Fruit fly (Drosophila melanogaster) whole organism, prepupa: ENCODE results near the gene Smyd4-2.
A peak's percentile ranks its signal among the peaks of the same experiment; 100 is the strongest.

Experiments used
- CG10669 ChIP-seq: fragments of 200-800 bp; sonication (Bioruptor generic); optimal IDR thresholded peaks from 3 replicates; lab custom pipeline; 2018; ENCODE audit warnings: missing biosample characterization, mild to moderate bottlenecking, missing genetic modification characterization, moderate library complexity
- CG11294 ChIP-seq: fragments of 200-800 bp; sonication (Bioruptor generic); IDR thresholded peaks from 2 replicates; pipeline ENCODE4 v1.3.6; 2022; ENCODE audit warnings: missing biosample characterization, missing genetic modification characterization
- CG15336 ChIP-seq: fragments of 200-800 bp; sonication (Bioruptor generic); IDR thresholded peaks from 2 replicates; pipeline ENCODE4 v1.3.6; 2022; ENCODE audit warnings: missing biosample characterization, missing genetic modification characterization
- CG1621 ChIP-seq: fragments of 200-800 bp; sonication (Bioruptor generic); optimal IDR thresholded peaks from 3 replicates; lab custom pipeline; 2018; ENCODE audit warnings: missing biosample characterization, mild to moderate bottlenecking, missing genetic modification characterization
- CG31627 ChIP-seq: fragments of 200-800 bp; sonication (Bioruptor generic); optimal IDR thresholded peaks from 3 replicates; lab custom pipeline; 2016; ENCODE audit warnings: missing biosample characterization, missing genetic modification characterization
- CG34406 ChIP-seq: fragments of 200-800 bp; sonication (Bioruptor generic); optimal IDR thresholded peaks from 3 replicates; lab custom pipeline; 2016; ENCODE audit warnings: missing biosample characterization, missing genetic modification characterization
- CG3919 ChIP-seq: fragments of 200-800 bp; sonication (Bioruptor generic); optimal IDR thresholded peaks from 3 replicates; lab custom pipeline; 2016; ENCODE audit warnings: missing biosample characterization, missing genetic modification characterization
- CG4318 ChIP-seq: fragments of 200-800 bp; sonication (Bioruptor generic); optimal IDR thresholded peaks from 3 replicates; lab custom pipeline; 2017; ENCODE audit warnings: missing biosample characterization, mild to moderate bottlenecking, missing genetic modification characterization
- CG6163 ChIP-seq: fragments of 200-800 bp; sonication (Bioruptor generic); IDR thresholded peaks from 3 replicates; pipeline ENCODE4 v1.3.6; 2022; ENCODE audit warnings: missing biosample characterization, missing genetic modification characterization
- CG6792 ChIP-seq: fragments of 200-800 bp; sonication (Bioruptor generic); optimal IDR thresholded peaks from 3 replicates; lab custom pipeline; 2016; ENCODE audit warnings: missing biosample characterization, missing genetic modification characterization
- CG6854 ChIP-seq: fragments of 200-800 bp; sonication (Bioruptor generic); optimal IDR thresholded peaks from 2 replicates; lab custom pipeline; 2017; ENCODE audit warnings: missing biosample characterization, mild to moderate bottlenecking, missing genetic modification characterization
- CG7368 ChIP-seq: fragments of 200-800 bp; sonication (Bioruptor generic); optimal IDR thresholded peaks from 3 replicates; lab custom pipeline; 2016; ENCODE audit warnings: missing biosample characterization, missing genetic modification characterization
- Eip75B ChIP-seq: fragments of 200-800 bp; sonication (Bioruptor generic); optimal IDR thresholded peaks from 3 replicates; lab custom pipeline; 2016; ENCODE audit warnings: missing biosample characterization, missing genetic modification characterization
- Eip93F ChIP-seq: fragments of 200-800 bp; sonication (Bioruptor generic); optimal IDR thresholded peaks from 2 replicates; lab custom pipeline; 2016; ENCODE audit warnings: missing biosample characterization, mild to moderate bottlenecking, missing genetic modification characterization
- Ets21C ChIP-seq: fragments of 200-800 bp; sonication (Bioruptor generic); optimal IDR thresholded peaks from 3 replicates; lab custom pipeline; 2016; ENCODE audit warnings: missing biosample characterization, missing genetic modification characterization
- Ets96B ChIP-seq: fragments of 200-800 bp; optimal IDR thresholded peaks from 2 replicates; lab custom pipeline; 2019; ENCODE audit warnings: missing biosample characterization, mild to moderate bottlenecking, missing genetic modification characterization, moderate library complexity
- Gug ChIP-seq: fragments of 200-800 bp; sonication (Bioruptor generic); IDR thresholded peaks from 2 replicates; pipeline ENCODE4 v1.3.6; 2022; ENCODE audit warnings: missing biosample characterization, missing genetic modification characterization
- Lpt ChIP-seq: fragments of 200-800 bp; sonication (Bioruptor generic); optimal IDR thresholded peaks from 3 replicates; lab custom pipeline; 2016; ENCODE audit warnings: missing biosample characterization, missing genetic modification characterization
- OdsH ChIP-seq: fragments of 200-800 bp; sonication (Bioruptor generic); optimal IDR thresholded peaks from 3 replicates; lab custom pipeline; 2016; ENCODE audit warnings: missing biosample characterization, missing genetic modification characterization
- Smox ChIP-seq: fragments of 200-800 bp; sonication (Bioruptor generic); optimal IDR thresholded peaks from 3 replicates; lab custom pipeline; 2016; ENCODE audit warnings: missing biosample characterization, missing genetic modification characterization
- Sox102F ChIP-seq: fragments of 200-800 bp; sonication (Bioruptor generic); optimal IDR thresholded peaks from 2 replicates; lab custom pipeline; 2016; ENCODE audit warnings: missing biosample characterization, mild to moderate bottlenecking, missing genetic modification characterization
- Sox15 ChIP-seq: fragments of 200-800 bp; sonication (Bioruptor generic); optimal IDR thresholded peaks from 3 replicates; lab custom pipeline; 2016; ENCODE audit warnings: missing biosample characterization, missing genetic modification characterization
- achi ChIP-seq: fragments of 200-800 bp; sonication (Bioruptor generic); optimal IDR thresholded peaks from 3 replicates; lab custom pipeline; 2016; ENCODE audit warnings: missing biosample characterization, missing genetic modification characterization
- cyc ChIP-seq: fragments of 200-800 bp; sonication (Bioruptor generic); optimal IDR thresholded peaks from 3 replicates; lab custom pipeline; 2016; ENCODE audit warnings: missing biosample characterization, missing genetic modification characterization
- fd85E ChIP-seq: fragments of 200-800 bp; sonication (Bioruptor generic); optimal IDR thresholded peaks from 3 replicates; lab custom pipeline; 2016; ENCODE audit warnings: missing biosample characterization, missing genetic modification characterization
- fkh ChIP-seq: fragments of 200-800 bp; sonication (Bioruptor generic); optimal IDR thresholded peaks from 3 replicates; lab custom pipeline; 2017; ENCODE audit warnings: missing biosample characterization, mild to moderate bottlenecking, missing genetic modification characterization, moderate library complexity
- lz ChIP-seq: fragments of 200-800 bp; sonication (Bioruptor generic); optimal IDR thresholded peaks from 3 replicates; lab custom pipeline; 2016; ENCODE audit warnings: missing biosample characterization, missing genetic modification characterization
- salr ChIP-seq, 2 experiments: fragments of 200-800 bp; sonication (Bioruptor generic); optimal IDR thresholded peaks; 3 replicates each; lab custom pipeline; 2016 to 2018; ENCODE audit warnings: missing biosample characterization in 2 of 2, missing genetic modification characterization in 2 of 2, mild to moderate bottlenecking in 1 of 2
- spab ChIP-seq: fragments of 200-800 bp; sonication (Bioruptor generic); optimal IDR thresholded peaks from 2 replicates; lab custom pipeline; 2017; ENCODE audit warnings: missing biosample characterization, mild to moderate bottlenecking, missing genetic modification characterization, missing genetic modification reagents
- ss ChIP-seq, 2 experiments: fragments of 200-800 bp; sonication (Bioruptor generic); optimal IDR thresholded peaks; 2 replicates in 1 of 2; 3 replicates in 1 of 2; lab custom pipeline; 2017 to 2018; ENCODE audit warnings: mild to moderate bottlenecking in 2 of 2, missing biosample characterization in 2 of 2, missing genetic modification characterization in 2 of 2, moderate library complexity in 1 of 2
- svp ChIP-seq: fragments of 200-800 bp; sonication (Bioruptor generic); peaks from one replicate; lab custom pipeline; 2016; ENCODE audit warnings: missing biosample characterization, missing genetic modification characterization
- topi ChIP-seq: fragments of 200-800 bp; sonication (Bioruptor generic); optimal IDR thresholded peaks from 3 replicates; lab custom pipeline; 2016; ENCODE audit warnings: missing biosample characterization, missing genetic modification characterization
- vri ChIP-seq: fragments of 200-800 bp; sonication (Bioruptor generic); optimal IDR thresholded peaks from 3 replicates; lab custom pipeline; 2016; ENCODE audit warnings: missing biosample characterization, mild to moderate bottlenecking, missing genetic modification characterization

Gene Smyd4-2

DNA sequence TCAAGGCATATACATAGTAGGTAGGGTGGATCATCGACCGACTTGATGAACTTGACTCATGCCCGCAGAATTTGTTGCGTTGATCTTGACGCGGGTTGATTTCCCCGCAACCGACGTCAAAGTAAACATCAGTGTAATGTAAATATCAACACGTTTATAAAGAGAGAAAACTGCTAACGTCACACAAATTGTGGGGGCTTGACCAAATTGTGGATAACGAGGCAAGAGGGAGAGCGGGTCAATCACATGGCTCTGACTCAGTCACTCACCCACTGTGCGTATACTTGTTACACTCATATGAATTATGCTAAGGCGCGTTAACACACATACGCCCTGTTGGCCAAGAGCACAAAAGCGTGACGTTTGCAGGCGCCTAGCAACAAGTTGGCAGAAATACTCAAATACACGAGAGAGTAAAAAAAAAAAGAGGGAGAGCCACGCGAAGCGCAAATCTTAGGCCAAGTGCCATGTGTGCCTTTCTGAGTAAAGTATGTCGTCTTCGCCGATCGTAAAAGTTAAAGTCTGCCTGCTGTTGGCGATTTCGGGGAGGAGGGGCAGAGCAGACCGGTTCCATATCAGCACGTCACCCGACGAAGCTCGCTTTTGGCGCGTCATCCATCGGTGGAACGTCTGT lies 5.4 kb upstream of the Smyd4-2 start (continued):
- TF ChIP-seq vri (peak; percentile 52), Eip75B (GFP tag; lab: Kevin White, UChicago) (peak; percentile 26), lz (GFP tag; lab: Kevin White, UChicago) (peak; percentile 47), Lpt (peak; percentile 7), salr (GFP tag; optimal IDR thresholded peaks at IDR 0.05; lab: Kevin White, UChicago) (peak; percentile 39 to 49), CG6792 (peak; percentile 75), CG15336 (no peak), CG6854 (GFP tag; lab: Kevin White, UChicago) (peak; percentile 37), OdsH (GFP tag; lab: Kevin White, UChicago) (peak; percentile 67), CG31627 (peak; percentile 61), CG10669 (GFP tag; lab: Kevin White, UChicago) (no peak), CG11294 (no peak), achi (GFP tag; lab: Kevin White, UChicago) (peak; percentile 60), spab (GFP tag; lab: Kevin White, UChicago) (no peak), CG1621 (tag; lab: Kevin White, UChicago) (peak; percentile 25), ss (GFP tag; optimal IDR thresholded peaks at IDR 0.05; lab: Kevin White, UChicago) (peak; percentile 60 to 84), CG4318 (no peak), CG7368 (peak; percentile 82), Ets21C (peak; percentile 24), Gug (GFP tag; lab: Robert Waterston, UW) (0 out of 2 replicates have a peak, but pooled peaks have one; percentile 30), CG6163 (GFP tag; lab: Robert Waterston, UW) (peak; percentile 77), topi (GFP tag; lab: Kevin White, UChicago) (peak; percentile 14), CG34406 (no peak), Smox (GFP tag; lab: Kevin White, UChicago) (no peak), fd85E (GFP tag; lab: Kevin White, UChicago) (peak; percentile 49), cyc (GFP tag; lab: Kevin White, UChicago) (peak; percentile 69), Sox102F (GFP tag; lab: Kevin White, UChicago) (no peak)

DNA sequence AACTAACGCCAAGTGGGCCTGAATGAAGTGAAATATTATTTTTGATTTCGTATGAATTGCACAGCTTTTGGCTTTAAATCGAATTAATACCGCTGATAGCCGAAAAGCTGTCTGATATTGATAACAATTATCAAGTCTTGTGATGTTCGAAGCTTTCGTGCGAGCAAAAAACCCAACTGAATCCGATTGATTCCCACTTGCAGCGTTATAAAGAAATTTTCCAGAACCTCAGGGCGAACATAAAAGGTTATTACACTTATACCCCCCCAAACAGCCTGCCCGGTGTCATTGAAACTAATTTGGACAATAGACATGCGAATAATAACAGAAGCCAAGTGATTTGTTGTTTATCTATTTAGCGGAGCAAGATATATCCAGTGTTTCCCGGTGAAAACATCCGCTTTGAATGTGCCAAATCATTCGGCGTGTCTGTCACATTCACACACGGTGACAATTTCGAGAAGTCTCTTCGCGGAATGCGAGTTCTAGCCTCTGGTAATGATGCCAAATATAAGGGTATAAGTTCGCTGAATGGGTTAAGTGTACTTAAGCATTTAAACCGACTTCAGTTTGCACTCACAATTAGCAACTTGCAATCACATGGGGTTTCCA lies 4.3 kb upstream of the Smyd4-2 start:
- TF ChIP-seq svp (GFP tag; lab: Kevin White, UChicago) (peak; percentile 77), cyc (GFP tag; lab: Kevin White, UChicago) (no peak), CG34406 (no peak), CG3919 (GFP tag; lab: Kevin White, UChicago) (no peak), Ets96B (no peak), Sox102F (GFP tag; lab: Kevin White, UChicago) (no peak), CG6163 (GFP tag; lab: Robert Waterston, UW) (no peak)

DNA sequence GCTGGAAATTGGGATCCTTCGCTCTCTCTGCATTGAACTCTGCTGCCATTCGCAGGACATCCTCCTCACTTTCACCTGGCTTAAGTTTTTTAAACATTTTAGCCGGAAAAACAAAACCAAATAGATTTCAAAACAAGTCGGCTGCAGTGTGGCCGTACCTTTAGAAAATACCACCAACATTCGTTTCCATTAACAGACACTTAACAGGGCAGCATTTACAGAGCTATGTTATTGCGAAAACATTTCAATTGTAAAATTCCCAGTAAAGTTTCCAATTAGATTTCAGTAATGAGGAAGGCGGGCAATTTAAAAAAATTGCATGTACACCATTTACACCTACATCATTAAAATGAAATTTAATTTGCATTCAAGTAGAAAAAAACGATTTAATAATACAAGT lies 2.6 kb downstream of the Smyd4-2 start, which contains the start of gene CG32104:
CG32104 (minus strand) TSS at position 152 of the 400 bp plus-strand sequence.
- TF ChIP-seq Ets96B (no peak), Eip93F (no peak)

- no peak for TF ChIP-seq Eip75B (GFP tag; lab: Kevin White, UChicago)
These were observed 5.9 kb downstream of the Smyd4-2 start, which contains the start of gene Obp69a for dm6 chr3L:12395871-12396270. TSS of gene Obp69a (plus strand) at chr3L:12396171.

DNA sequence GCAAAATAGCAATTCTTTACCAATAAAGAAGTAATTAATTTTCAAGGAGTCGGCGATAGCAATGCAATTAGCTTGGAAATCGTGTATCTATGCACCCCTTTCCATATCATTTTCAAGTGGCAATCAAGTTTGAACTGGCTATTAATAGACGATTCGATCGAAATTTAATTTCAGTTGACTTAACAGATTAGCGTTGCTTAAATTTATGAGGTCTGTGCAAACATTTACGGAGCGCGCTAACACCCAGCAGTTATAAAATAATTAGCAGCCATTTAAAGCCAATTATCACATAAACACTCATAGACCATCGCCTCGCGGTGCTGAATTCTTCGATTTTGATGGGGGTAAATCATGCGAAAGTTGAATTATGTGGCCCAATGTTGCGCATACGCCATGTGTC lies 9.0 kb downstream of the Smyd4-2 start:
- no peak for TF ChIP-seq fd85E (GFP tag; lab: Kevin White, UChicago)
- TF ChIP-seq Eip93F, result no peak
- no peak for TF ChIP-seq CG6854 (GFP tag; lab: Kevin White, UChicago)
- peak; percentile 37 for TF ChIP-seq fkh (GFP tag; lab: Kevin White, UChicago)
- TF ChIP-seq Sox15, result no peak
- TF ChIP-seq Ets21C, result no peak
